Worm (Caenorhabditis elegans) whole organism, L3 larva: ENCODE data around the gene vrk-1.

ENCODE experiments used
- R02D3.7 ChIP-seq: fragments of 150-350 bp; optimal IDR thresholded peaks from 2 replicates; lab custom pipeline; 2014; ENCODE audit warnings: missing biosample characterization, missing genetic modification characterization
- aly-2 ChIP-seq: fragments of 150-350 bp; optimal IDR thresholded peaks from 2 replicates; lab custom pipeline; 2014; ENCODE audit warnings: missing biosample characterization, missing genetic modification characterization
- ama-1 ChIP-seq: fragments of 150-350 bp; optimal IDR thresholded peaks from 2 replicates; lab custom pipeline; 2018
- ceh-82 ChIP-seq: fragments of 150-350 bp; optimal IDR thresholded peaks from 2 replicates; lab custom pipeline; 2014; ENCODE audit warnings: missing biosample characterization, missing genetic modification characterization
- elt-3 ChIP-seq, 3 experiments: fragments of 150-350 bp in 1 of 3; sonication (generic microtip) in 2 of 3; optimal IDR thresholded peaks; 2 replicates in 2 of 3; 4 replicates in 1 of 3; lab custom pipeline; 2014 to 2017; ENCODE audit warnings: missing biosample characterization in 3 of 3, missing genetic modification characterization in 3 of 3
- fkh-10 ChIP-seq: sonication (generic microtip); optimal IDR thresholded peaks from 2 replicates; lab custom pipeline; 2017; ENCODE audit warnings: missing biosample characterization, missing genetic modification reagents, missing genetic modification characterization
- nhr-77 ChIP-seq: fragments of 150-350 bp; optimal IDR thresholded peaks from 2 replicates; lab custom pipeline; 2014; ENCODE audit warnings: missing biosample characterization, missing genetic modification characterization
- sea-2 ChIP-seq: fragments of 150-350 bp; sonication (generic microtip); optimal IDR thresholded peaks from 4 replicates; lab custom pipeline; 2014; ENCODE audit warnings: missing biosample characterization, missing genetic modification reagents, missing genetic modification characterization
- skn-1 ChIP-seq: fragments of 150-350 bp; optimal IDR thresholded peaks from 2 replicates; lab custom pipeline; 2014; ENCODE audit warnings: missing biosample characterization, missing genetic modification characterization
- unc-62 ChIP-seq: fragments of 150-350 bp; sonication (generic microtip); optimal IDR thresholded peaks from 4 replicates; lab custom pipeline; 2014; ENCODE audit warnings: missing biosample characterization, missing genetic modification reagents, missing genetic modification characterization

- TF ChIP-seq elt-3 (tag; optimal IDR thresholded peaks at IDR 0.05; lab: Kevin White, UChicago) (no peak), aly-2 (tag; lab: Kevin White, UChicago) (no peak), fkh-10 (no peak), skn-1 (tag; lab: Kevin White, UChicago) (no peak), sea-2 (GFP tag; lab: Kevin White, UChicago) (no peak), ceh-82 (no peak), R02D3.7 (no peak), unc-62 (GFP tag; lab: Kevin White, UChicago) (no peak), nhr-77 (tag; lab: Kevin White, UChicago) (no peak), ama-1 (lab: Kevin White, UChicago) (no peak)
Measured at ce11 chrII:5940815-5941214, 19.0 kb downstream of the vrk-1 start, which contains the start of gene F28B12.6.
